Fruit fly (Drosophila melanogaster) whole organism: ENCODE data around the gene miple2.

Experiments
- CG8478 ChIP-seq: fragments of >200 bp; optimal IDR thresholded peaks from 2 replicates; lab custom pipeline; 2018; ENCODE audit warnings: inconsistent platforms
- Dll ChIP-seq: fragments of >200 bp; optimal IDR thresholded peaks from 2 replicates; lab custom pipeline; 2017
- EcR ChIP-seq, 2 experiments: fragments of >200 bp; optimal IDR thresholded peaks; 2 replicates each; lab custom pipeline; 2017; ENCODE audit warnings: missing biosample characterization in 2 of 2, missing genetic modification characterization in 2 of 2, missing genetic modification reagents in 2 of 2
- pan ChIP-seq: fragments of >200 bp; optimal IDR thresholded peaks from 2 replicates; lab custom pipeline; 2017
- psq ChIP-seq: fragments of >200 bp; optimal IDR thresholded peaks from 2 replicates; lab custom pipeline; 2017
- usp ChIP-seq: fragments of >200 bp; optimal IDR thresholded peaks from 2 replicates; lab custom pipeline; 2017; ENCODE audit warnings: missing biosample characterization, missing genetic modification characterization, mixed read lengths

miple2 gene

DNA sequence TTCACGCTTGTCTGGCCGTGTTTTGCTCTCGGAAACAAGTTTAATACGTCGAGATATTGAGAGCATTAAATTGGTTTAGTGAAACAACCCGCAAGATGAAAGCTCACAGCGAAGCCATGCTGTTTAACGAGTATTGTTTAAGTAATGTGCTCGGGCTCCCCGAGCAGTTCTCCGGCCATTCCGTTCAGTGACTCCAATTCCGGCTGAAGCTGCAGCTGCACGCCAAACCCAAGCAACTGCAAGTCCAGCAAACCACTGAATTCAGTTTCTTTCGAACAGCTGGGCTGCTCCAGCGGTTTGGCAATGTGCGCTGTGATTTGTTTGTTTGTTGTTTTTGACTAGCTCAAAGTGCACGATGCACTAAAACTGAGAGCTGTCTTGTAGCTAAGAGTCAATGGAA is 44.1 kb downstream of the miple2 start:
- no peak for TF ChIP-seq usp
- TF ChIP-seq EcR (GFP tag; optimal IDR thresholded peaks at IDR 0.05; lab: Kevin White, UChicago) = no peak
- no peak for TF ChIP-seq Dll (lab: Kevin White, UChicago)
- no peak for TF ChIP-seq psq (lab: Kevin White, UChicago)
- TF ChIP-seq CG8478 = no peak
- no peak for TF ChIP-seq pan (lab: Kevin White, UChicago)

DNA sequence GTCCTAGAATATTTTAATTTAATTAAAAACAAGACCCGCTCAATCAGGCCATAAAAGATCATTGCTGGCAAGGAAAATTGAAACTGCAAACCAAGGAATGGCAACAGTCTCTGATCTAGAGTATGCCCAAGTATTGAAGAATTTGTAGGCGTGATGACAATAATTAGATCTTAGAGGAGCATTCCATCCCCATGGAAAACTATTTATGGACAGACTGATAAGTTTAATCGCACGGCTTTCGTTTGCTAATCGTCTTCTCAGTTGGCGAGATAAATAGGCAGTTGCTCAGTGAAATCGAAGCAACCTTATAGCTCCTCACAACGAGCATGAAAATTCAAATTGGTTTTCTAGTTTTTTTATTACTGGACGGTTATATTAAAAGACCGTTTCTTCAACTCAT is 45.8 kb downstream of the miple2 start, which contains the start of gene ddbt:
ddbt (plus strand) TSS at position 301 of the 400 bp plus-strand sequence.
- TF ChIP-seq pan (lab: Kevin White, UChicago) (no peak), psq (lab: Kevin White, UChicago) (no peak), EcR (GFP tag; optimal IDR thresholded peaks at IDR 0.05; lab: Kevin White, UChicago) (no peak), Dll (lab: Kevin White, UChicago) (no peak), usp (no peak), CG8478 (no peak)

- peak; percentile 88 for TF ChIP-seq CG8478
- TF ChIP-seq psq (lab: Kevin White, UChicago) = no peak
Measured at dm6 chr3L:319145-320009, 48.4 kb downstream of the miple2 start, which contains the start of gene fwd. Gene fwd (minus strand): TSS chr3L:319884.

DNA sequence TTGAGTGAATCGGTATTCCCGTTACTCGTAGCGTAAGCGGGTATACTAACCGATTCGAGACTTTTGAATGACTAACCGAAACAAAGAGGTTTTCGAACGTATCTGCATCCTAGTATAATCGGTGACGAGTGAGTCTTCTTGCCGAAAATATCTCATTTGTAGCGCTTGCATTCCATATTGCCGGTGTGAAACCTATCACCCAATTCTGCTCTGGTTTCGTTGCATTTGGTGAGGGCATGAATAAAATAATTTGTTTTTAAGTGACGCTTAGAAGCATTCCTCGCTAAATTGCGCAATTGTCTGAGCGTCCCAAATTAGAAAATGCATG is 49.0 kb downstream of the miple2 start:
- TF ChIP-seq pan (lab: Kevin White, UChicago) = no peak
- TF ChIP-seq Dll (lab: Kevin White, UChicago) = no peak
- no peak for TF ChIP-seq EcR (GFP tag; optimal IDR thresholded peaks at IDR 0.05; lab: Kevin White, UChicago)
- no peak for TF ChIP-seq usp
- no peak for TF ChIP-seq CG8478
- TF ChIP-seq psq (lab: Kevin White, UChicago) = no peak

DNA sequence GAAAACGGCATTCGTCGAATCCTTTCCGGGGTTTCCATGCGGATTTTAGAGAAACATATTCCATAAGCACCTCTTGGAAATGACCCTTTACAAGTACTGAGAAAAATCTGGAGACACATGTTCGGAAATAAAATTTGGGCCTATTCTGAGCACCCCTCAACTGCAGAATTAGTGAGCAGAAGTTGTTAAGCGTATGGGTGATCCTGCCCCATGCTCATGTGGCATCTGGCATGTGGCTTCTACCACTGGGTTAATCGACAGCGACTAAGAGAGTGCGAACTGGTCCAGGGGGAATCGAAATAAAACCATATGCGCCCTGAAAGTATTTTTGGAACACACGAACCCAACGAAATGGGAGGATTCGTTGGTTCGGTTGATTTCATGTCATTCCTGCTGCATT is 49.8 kb downstream of the miple2 start:
- TF ChIP-seq EcR (GFP tag; optimal IDR thresholded peaks at IDR 0.05; lab: Kevin White, UChicago) = no peak
- TF ChIP-seq usp = no peak
- TF ChIP-seq Dll (lab: Kevin White, UChicago) = no peak
- TF ChIP-seq psq (lab: Kevin White, UChicago) = no peak
- no peak for TF ChIP-seq pan (lab: Kevin White, UChicago)
- no peak for TF ChIP-seq CG8478

DNA sequence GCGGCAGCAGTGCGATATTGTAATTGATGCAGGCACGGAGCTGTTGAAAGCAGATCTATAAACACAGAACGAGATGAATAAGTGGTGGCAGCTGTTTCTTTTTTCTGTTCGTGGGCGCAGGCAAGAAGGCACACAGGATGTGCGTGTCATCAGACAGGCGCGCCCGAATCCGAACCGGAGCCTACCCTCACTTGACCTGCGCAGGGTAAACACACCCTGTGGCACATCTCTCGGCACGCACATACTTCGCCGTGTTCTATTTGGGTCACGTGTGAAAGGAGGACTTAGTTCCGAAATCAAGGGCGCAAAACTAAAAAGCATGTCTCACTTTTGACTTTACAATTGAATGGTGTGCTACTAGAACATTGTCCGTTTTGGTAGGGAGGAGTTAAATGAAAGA is 50.5 kb downstream of the miple2 start:
- TF ChIP-seq psq (lab: Kevin White, UChicago) (no peak), EcR (GFP tag; optimal IDR thresholded peaks at IDR 0.05; lab: Kevin White, UChicago) (no peak), Dll (lab: Kevin White, UChicago) (no peak), CG8478 (no peak), usp (no peak), pan (lab: Kevin White, UChicago) (no peak)

DNA sequence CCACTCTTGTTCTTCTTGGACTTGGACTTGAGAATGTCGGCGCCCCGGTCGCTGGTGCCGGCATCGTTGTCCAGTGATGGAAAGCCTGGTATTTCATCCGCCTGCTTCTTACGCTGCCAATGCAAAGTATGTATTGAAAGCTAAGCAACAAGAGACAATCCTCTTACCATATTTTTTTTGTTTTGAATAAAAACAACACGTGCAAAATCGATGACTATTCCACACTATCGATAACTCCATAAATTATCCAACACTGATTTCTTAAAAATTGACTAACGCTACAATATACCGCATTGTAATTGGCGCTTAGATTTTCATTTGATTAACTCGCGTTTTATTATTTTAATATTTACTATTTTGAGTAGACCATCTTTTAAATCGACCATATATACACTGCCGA is 53.5 kb downstream of the miple2 start, which contains the start of gene CG32344:
CG32344 (minus strand) TSS at position 235 of the 400 bp plus-strand sequence.
- TF ChIP-seq usp (no peak), Dll (lab: Kevin White, UChicago) (no peak), psq (lab: Kevin White, UChicago) (no peak), EcR (GFP tag; optimal IDR thresholded peaks at IDR 0.05; lab: Kevin White, UChicago) (no peak), CG8478 (no peak), pan (lab: Kevin White, UChicago) (no peak)
